Worm (Caenorhabditis elegans) whole organism, young adult: ENCODE data around the gene hal-3.

Experiments used
- B0019.2 ChIP-seq: fragments of 200-800 bp; sonication (Bioruptor generic); conservative IDR thresholded peaks from 2 replicates; pipeline ENCODE4 v1.3.6; 2022; ENCODE audit warnings: missing genetic modification reagents, missing genetic modification characterization, missing compliant biosample characterization
- C06A6.2 ChIP-seq: fragments of 200-800 bp; sonication (Bioruptor generic); conservative IDR thresholded peaks from 2 replicates; pipeline ENCODE4 v1.3.6; 2022; ENCODE audit warnings: missing genetic modification characterization, missing compliant biosample characterization
- C17E4.6 ChIP-seq: fragments of 200-800 bp; sonication (Bioruptor generic); IDR thresholded peaks from 2 replicates; pipeline ENCODE4 v1.3.6; 2022; ENCODE audit warnings: missing genetic modification reagents, missing genetic modification characterization, missing compliant biosample characterization
- F22D6.2 ChIP-seq: sonication (generic microtip); optimal IDR thresholded peaks from 2 replicates; lab custom pipeline; 2016; ENCODE audit warnings: mild to moderate bottlenecking, missing genetic modification characterization, missing compliant biosample characterization
- F39B2.1 ChIP-seq: fragments of 200-800 bp; sonication (Bioruptor generic); IDR thresholded peaks from 2 replicates; pipeline ENCODE4 v1.3.6; 2022; ENCODE audit warnings: missing genetic modification reagents, missing genetic modification characterization, missing compliant biosample characterization
- F52B5.7 ChIP-seq: sonication (generic microtip); optimal IDR thresholded peaks from 2 replicates; lab custom pipeline; 2016; ENCODE audit warnings: mild to moderate bottlenecking, missing genetic modification characterization, missing compliant biosample characterization
- F57C9.4 ChIP-seq: sonication (generic microtip); optimal IDR thresholded peaks from 2 replicates; lab custom pipeline; 2017; ENCODE audit warnings: mild to moderate bottlenecking, missing genetic modification characterization, missing compliant biosample characterization
- K11D2.4 ChIP-seq: fragments of 200-800 bp; sonication (Bioruptor generic); IDR thresholded peaks from 2 replicates; pipeline ENCODE4 v1.3.6; 2022; ENCODE audit warnings: missing genetic modification reagents, missing genetic modification characterization, missing compliant biosample characterization
- Y53F4B.3 ChIP-seq: fragments of 200-800 bp; sonication (Bioruptor generic); IDR thresholded peaks from 2 replicates; pipeline ENCODE4 v1.3.6; 2022; ENCODE audit warnings: missing genetic modification reagents, missing genetic modification characterization, missing compliant biosample characterization
- Y79H2A.3 ChIP-seq: fragments of 200-800 bp; sonication (Bioruptor generic); conservative IDR thresholded peaks from 2 replicates; pipeline ENCODE4 v1.3.6; 2022; ENCODE audit warnings: missing genetic modification reagents, missing genetic modification characterization, missing compliant biosample characterization
- Y95B8A.8 ChIP-seq: fragments of 200-800 bp; sonication (Bioruptor generic); IDR thresholded peaks from 2 replicates; pipeline ENCODE4 v1.3.6; 2022; ENCODE audit warnings: missing genetic modification reagents, missing genetic modification characterization, missing compliant biosample characterization
- ama-1 ChIP-seq, 3 experiments: fragments of 150-350 bp in 1 of 3; sonication (generic microtip) in 2 of 3; optimal IDR thresholded peaks; 2 replicates each; lab custom pipeline; 2014 to 2018; ENCODE audit warnings: missing biosample characterization in 2 of 3, missing genetic modification characterization in 2 of 3, missing genetic modification reagents in 2 of 3
- aptf-2 ChIP-seq: fragments of 200-800 bp; sonication (Bioruptor generic); conservative IDR thresholded peaks from 2 replicates; pipeline ENCODE4 v1.3.6; 2022; ENCODE audit warnings: missing genetic modification reagents, missing genetic modification characterization, missing compliant biosample characterization
- attf-3 ChIP-seq: fragments of 200-800 bp; sonication (Bioruptor generic); conservative IDR thresholded peaks from 2 replicates; pipeline ENCODE4 v1.3.6; 2022; ENCODE audit warnings: missing genetic modification reagents, missing genetic modification characterization, missing compliant biosample characterization
- bed-2 ChIP-seq: fragments of 200-800 bp; sonication (Bioruptor generic); IDR thresholded peaks from 2 replicates; pipeline ENCODE4 v1.3.6; 2022; ENCODE audit warnings: missing genetic modification reagents, missing genetic modification characterization, missing compliant biosample characterization
- ceh-100 ChIP-seq: fragments of 200-800 bp; sonication (Bioruptor generic); IDR thresholded peaks from 2 replicates; pipeline ENCODE4 v1.3.6; 2022; ENCODE audit warnings: missing genetic modification reagents, missing genetic modification characterization, missing compliant biosample characterization
- ceh-40 ChIP-seq: fragments of 200-800 bp; sonication (Bioruptor generic); IDR thresholded peaks from 2 replicates; pipeline ENCODE4 v1.3.6; 2022; ENCODE audit warnings: missing genetic modification characterization, missing compliant biosample characterization
- ceh-91 ChIP-seq: fragments of 200-800 bp; sonication (Bioruptor generic); IDR thresholded peaks from 2 replicates; pipeline ENCODE4 v1.3.6; 2022; ENCODE audit warnings: missing genetic modification reagents, missing genetic modification characterization, missing compliant biosample characterization
- die-1 ChIP-seq: sonication (generic microtip); optimal IDR thresholded peaks from 2 replicates; lab custom pipeline; 2016; ENCODE audit warnings: missing genotype, mild to moderate bottlenecking, missing genetic modification characterization, missing compliant biosample characterization
- dpl-1 ChIP-seq: fragments of 150-350 bp; optimal IDR thresholded peaks from 2 replicates; lab custom pipeline; 2014; ENCODE audit warnings: missing biosample characterization, missing genetic modification reagents, missing genetic modification characterization
- hlh-12 ChIP-seq: sonication (generic microtip); optimal IDR thresholded peaks from 2 replicates; lab custom pipeline; 2016; ENCODE audit warnings: missing genetic modification characterization, missing compliant biosample characterization
- hlh-26 ChIP-seq: fragments of 200-800 bp; sonication (Bioruptor generic); conservative IDR thresholded peaks from 2 replicates; pipeline ENCODE4 v1.3.6; 2022; ENCODE audit warnings: missing genetic modification reagents, missing genetic modification characterization, missing compliant biosample characterization
- hmg-1.2 ChIP-seq: fragments of 200-800 bp; sonication (Bioruptor generic); IDR thresholded peaks from 2 replicates; pipeline ENCODE4 v1.3.6; 2022; ENCODE audit warnings: missing genetic modification reagents, missing genetic modification characterization, missing compliant biosample characterization
- lag-1 ChIP-seq: fragments of 200-800 bp; sonication (Bioruptor generic); IDR thresholded peaks from 2 replicates; pipeline ENCODE4 v1.3.6; 2022; ENCODE audit warnings: missing genetic modification reagents, missing genetic modification characterization, missing compliant biosample characterization
- lin-26 ChIP-seq: fragments of 200-800 bp; sonication (Bioruptor generic); IDR thresholded peaks from 2 replicates; pipeline ENCODE4 v1.3.6; 2022; ENCODE audit warnings: missing genetic modification reagents, missing genetic modification characterization, missing compliant biosample characterization
- madf-10 ChIP-seq: sonication (generic microtip); optimal IDR thresholded peaks from 2 replicates; lab custom pipeline; 2016; ENCODE audit warnings: mild to moderate bottlenecking, missing genetic modification characterization, missing compliant biosample characterization
- madf-6 ChIP-seq: fragments of 200-800 bp; sonication (Bioruptor generic); IDR thresholded peaks from 2 replicates; pipeline ENCODE4 v1.3.6; 2022; ENCODE audit warnings: missing genetic modification reagents, missing genetic modification characterization, missing compliant biosample characterization
- mcd-1 ChIP-seq: fragments of 200-800 bp; sonication (Bioruptor generic); IDR thresholded peaks from 2 replicates; pipeline ENCODE4 v1.3.6; 2022; ENCODE audit warnings: missing genetic modification reagents, missing genetic modification characterization, missing compliant biosample characterization
- nhr-27 ChIP-seq: fragments of 200-800 bp; sonication (Bioruptor generic); optimal IDR thresholded peaks from 2 replicates; lab custom pipeline; 2018; ENCODE audit warnings: mild to moderate bottlenecking, missing genetic modification characterization, moderate library complexity, missing compliant biosample characterization
- pha-4 ChIP-seq: fragments of 150-350 bp; sonication (generic microtip); optimal IDR thresholded peaks from 2 replicates; lab custom pipeline; 2014; ENCODE audit warnings: missing biosample characterization, missing genetic modification reagents, missing genetic modification characterization
- snpc-1.3 ChIP-seq: sonication (generic microtip); optimal IDR thresholded peaks from 2 replicates; lab custom pipeline; 2017; ENCODE audit warnings: missing genetic modification characterization, mild to moderate bottlenecking, missing compliant biosample characterization, antibody characterized with exemption, moderate library complexity, missing genotype, missing genetic modification reagents; ENCODE audit not compliant: insufficient read depth
- sptf-2 ChIP-seq: fragments of 200-800 bp; sonication (Bioruptor generic); optimal IDR thresholded peaks from 2 replicates; lab custom pipeline; 2018; ENCODE audit warnings: mild to moderate bottlenecking, missing genetic modification characterization, missing compliant biosample characterization
- tlf-1 ChIP-seq: fragments of 200-800 bp; sonication (Bioruptor generic); optimal IDR thresholded peaks from 2 replicates; lab custom pipeline; 2018; ENCODE audit warnings: mild to moderate bottlenecking, missing genetic modification characterization, missing compliant biosample characterization
- unc-130 ChIP-seq: sonication (generic microtip); optimal IDR thresholded peaks from 2 replicates; lab custom pipeline; 2016; ENCODE audit warnings: missing genetic modification reagents, missing genetic modification characterization, missing compliant biosample characterization
- unc-62 ChIP-seq: fragments of 150-350 bp; optimal IDR thresholded peaks from 2 replicates; lab custom pipeline; 2014; ENCODE audit warnings: missing biosample characterization, missing genetic modification reagents, missing genetic modification characterization
- xnd-1 ChIP-seq: sonication (generic microtip); optimal IDR thresholded peaks from 2 replicates; lab custom pipeline; 2016; ENCODE audit warnings: missing genotype, missing genetic modification reagents, missing genetic modification characterization, missing compliant biosample characterization
- zfh-2 ChIP-seq: fragments of 200-800 bp; sonication (Bioruptor generic); conservative IDR thresholded peaks from 2 replicates; pipeline ENCODE4 v1.3.6; 2022; ENCODE audit warnings: missing genetic modification reagents, missing genetic modification characterization, missing compliant biosample characterization
- ztf-22 ChIP-seq: fragments of 200-800 bp; sonication (Bioruptor generic); optimal IDR thresholded peaks from 2 replicates; lab custom pipeline; 2018; ENCODE audit warnings: mild to moderate bottlenecking, missing genetic modification characterization, moderate library complexity, missing compliant biosample characterization

Gene hal-3

ce11 chrII:9653679-9654078 lies 36.8 kb upstream of the hal-3 start, which contains the start of gene ZK1307.2:
TSS of gene ZK1307.2 (minus strand) at chrII:9653952.
- no peak for TF ChIP-seq F52B5.7 (tag; lab: Kevin White, UChicago)
- TF ChIP-seq Y95B8A.8 (GFP tag; lab: Robert Waterston, UW): no peak
- TF ChIP-seq ceh-91: no peak
- TF ChIP-seq K11D2.4 (GFP tag; lab: Robert Waterston, UW): no peak
- TF ChIP-seq ceh-100: no peak
- TF ChIP-seq unc-62: no peak
- no peak for TF ChIP-seq die-1 (tag; lab: Kevin White, UChicago)
- no peak for TF ChIP-seq F39B2.1

- TF ChIP-seq snpc-1.3 (tag; lab: Kevin White, UChicago) (no peak), unc-130 (GFP tag; lab: Kevin White, UChicago) (no peak), pha-4 (tag; lab: Kevin White, UChicago) (no peak), sptf-2 (GFP tag; lab: Kevin White, UChicago) (no peak), bed-2 (GFP tag; lab: Robert Waterston, UW) (no peak), ceh-91 (no peak), hlh-26 (GFP tag; lab: Robert Waterston, UW) (no peak), Y79H2A.3 (GFP tag; lab: Robert Waterston, UW) (no peak), aptf-2 (GFP tag; lab: Robert Waterston, UW) (no peak), F22D6.2 (no peak), dpl-1 (GFP tag; lab: Kevin White, UChicago) (no peak), B0019.2 (GFP tag; lab: Robert Waterston, UW) (no peak), mcd-1 (no peak)
These were observed 36.0 kb upstream of the hal-3 start, which contains the start of gene ZK1307.3 for ce11 chrII:9652919-9653318. TSS of gene ZK1307.3 (minus strand) at chrII:9653019.

- no peak for TF ChIP-seq tlf-1 (GFP tag; lab: Kevin White, UChicago)
- TF ChIP-seq madf-10 (tag; lab: Kevin White, UChicago): no peak
- no peak for TF ChIP-seq C17E4.6 (GFP tag; lab: Robert Waterston, UW)
- TF ChIP-seq unc-130 (GFP tag; lab: Kevin White, UChicago): no peak
- TF ChIP-seq Y53F4B.3 (GFP tag; lab: Robert Waterston, UW): no peak
- TF ChIP-seq ceh-40 (GFP tag; lab: Robert Waterston, UW): no peak
- no peak for TF ChIP-seq ceh-91
- TF ChIP-seq nhr-27: no peak
- TF ChIP-seq C06A6.2 (GFP tag; lab: Robert Waterston, UW): no peak
- TF ChIP-seq xnd-1 (tag; lab: Kevin White, UChicago): no peak
- TF ChIP-seq lin-26: no peak
- no peak for TF ChIP-seq attf-3
- TF ChIP-seq ztf-22: no peak
- no peak for TF ChIP-seq F57C9.4 (tag; lab: Kevin White, UChicago)
- no peak for TF ChIP-seq hlh-12 (tag; lab: Kevin White, UChicago)
- no peak for TF ChIP-seq lag-1 (GFP tag; lab: Robert Waterston, UW)
These were observed 34.8 kb upstream of the hal-3 start, which contains the start of gene ZK1307.4 for ce11 chrII:9651700-9652099. TSS of gene ZK1307.4 (minus strand) at chrII:9651800.

ce11 chrII:9649191-9649590 lies 32.3 kb upstream of the hal-3 start, which contains the start of gene ZK1307.9:
TSS of gene ZK1307.9 (plus strand) at chrII:9649491.
- TF ChIP-seq zfh-2 (GFP tag; lab: Robert Waterston, UW): no peak
- peak; percentile 21 for TF ChIP-seq ama-1 (optimal IDR thresholded peaks at IDR 0.05; lab: Kevin White, UChicago)
- TF ChIP-seq ama-1 (GFP tag; optimal IDR thresholded peaks at IDR 0.05; lab: Kevin White, UChicago): no peak
- 0 out of 2 replicates have a peak, but pooled peaks have one; percentile 18 for TF ChIP-seq hmg-1.2 (GFP tag; lab: Robert Waterston, UW)
- peak; percentile 39; the same call in 1 of the 2 replicates for TF ChIP-seq madf-6 (GFP tag; lab: Robert Waterston, UW)
- TF ChIP-seq, all 124 proteins: peak for 3
